Worm (Caenorhabditis elegans): ENCODE measurements around the gene T09A12.8.

DNA sequence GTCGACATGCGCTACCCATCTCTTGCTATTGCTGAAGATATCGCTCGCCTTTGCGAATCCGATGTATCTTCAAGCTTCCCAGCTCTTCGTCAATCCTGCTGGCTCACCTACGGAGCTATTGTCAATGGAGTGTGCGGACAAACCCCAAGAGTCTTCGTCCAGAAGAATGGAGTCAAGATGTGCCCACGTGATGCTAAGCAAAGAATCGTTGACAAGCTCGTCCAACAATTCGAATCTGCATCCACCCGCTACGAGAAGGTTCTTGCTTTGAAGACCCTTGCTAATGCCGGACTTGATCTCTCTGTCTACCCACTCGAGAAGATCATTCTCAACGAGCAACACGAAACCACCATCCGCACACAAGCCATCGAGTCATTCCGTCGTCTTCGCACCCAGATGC is 19.2 kb upstream of the T09A12.8 start:
- TF ChIP-seq daf-12 (tag; optimal IDR thresholded peaks at IDR 0.05): no peak
- TF ChIP-seq skn-1 (tag; optimal IDR thresholded peaks at IDR 0.05): no peak
- TF ChIP-seq zag-1 (tag; optimal IDR thresholded peaks at IDR 0.05): no peak
- no peak for TF ChIP-seq jun-1 (tag; optimal IDR thresholded peaks at IDR 0.05)
- no peak for TF ChIP-seq pqm-1 (tag; optimal IDR thresholded peaks at IDR 0.05)
- no peak for TF ChIP-seq unc-39 (tag; optimal IDR thresholded peaks at IDR 0.05)
- no peak for TF ChIP-seq nhr-237 (tag; optimal IDR thresholded peaks at IDR 0.05)
- no peak for TF ChIP-seq elt-1 (tag; optimal IDR thresholded peaks at IDR 0.05)
- TF ChIP-seq nhr-28 (tag; optimal IDR thresholded peaks at IDR 0.05): no peak
- TF ChIP-seq ceh-16 (tag; optimal IDR thresholded peaks at IDR 0.05): no peak
